Worm (Caenorhabditis elegans) whole organism, dauer: ENCODE measurements around the gene chil-1.

Source experiments
- unc-62 ChIP-seq: sonication (generic microtip); optimal IDR thresholded peaks from 2 replicates; lab custom pipeline; 2017; ENCODE audit warnings: missing biosample characterization, missing genetic modification reagents, missing genetic modification characterization

Gene chil-1

DNA sequence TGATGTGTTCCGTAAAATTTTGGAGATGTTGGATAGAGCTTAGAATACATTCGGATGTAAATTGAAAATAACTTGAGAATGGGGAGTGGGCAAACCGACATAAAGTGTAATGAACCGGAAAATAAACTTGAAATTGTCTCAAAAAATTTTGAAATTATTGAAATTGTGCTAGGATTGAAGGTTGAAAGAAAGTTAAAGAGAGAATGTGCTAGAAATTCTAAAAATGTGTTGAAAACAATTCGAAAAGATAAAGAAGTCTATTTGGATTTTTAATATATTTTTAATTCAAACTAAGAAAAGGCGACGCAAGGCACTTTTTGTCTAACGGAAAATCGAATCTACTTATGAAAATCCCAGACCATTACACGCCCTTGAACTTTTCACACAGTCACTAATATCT, 32.4 kb downstream of the chil-1 start, which contains the start of gene ZK938.3:
ZK938.3 (minus strand) TSS at position 101 of the 400 bp plus-strand sequence.
- no peak for TF ChIP-seq unc-62 (GFP tag; lab: Kevin White, UChicago)

DNA sequence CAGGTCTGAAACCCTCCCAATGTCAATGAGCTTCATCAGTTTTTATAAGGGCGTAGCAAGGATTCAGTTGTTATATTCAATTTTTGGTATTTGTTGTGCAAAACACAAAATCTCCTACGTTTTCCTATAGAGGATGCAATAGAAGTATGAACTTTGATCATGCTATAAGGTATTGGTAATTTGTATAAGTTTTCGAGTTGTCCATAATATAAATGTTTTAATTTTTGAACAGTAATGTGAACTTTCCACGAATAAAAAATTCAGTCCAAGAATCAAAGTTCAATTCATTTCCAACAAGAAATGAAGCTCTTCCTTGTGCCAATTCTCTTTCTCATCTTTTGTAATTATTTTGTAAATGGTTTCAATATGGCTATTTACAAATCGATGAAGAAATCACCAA, 35.2 kb downstream of the chil-1 start, which contains the start of gene ZK938.12:
ZK938.12 (plus strand) TSS at position 301 of the 400 bp plus-strand sequence.
- no peak for TF ChIP-seq unc-62 (GFP tag; lab: Kevin White, UChicago)

DNA sequence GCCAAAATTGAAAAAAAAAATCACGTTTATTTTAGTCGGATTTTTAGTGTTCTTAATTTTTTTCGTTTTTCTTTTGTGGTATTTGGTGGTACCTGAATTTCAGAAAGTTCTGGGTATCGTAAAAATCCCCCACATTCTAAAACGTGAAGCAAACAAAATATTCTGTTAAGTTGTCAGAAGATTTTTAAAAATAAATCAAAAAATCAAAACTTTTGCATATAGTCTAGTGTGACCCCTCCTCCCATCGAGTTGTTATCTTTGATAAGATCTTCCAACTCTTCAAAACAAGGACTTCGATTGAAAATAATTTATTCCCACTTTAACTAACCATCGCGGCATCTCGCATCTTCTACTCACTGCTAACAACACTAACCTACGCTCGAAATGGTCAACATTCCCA, 37.2 kb downstream of the chil-1 start, which contains the start of gene ZK938.1:
ZK938.1 (plus strand) TSS at position 301 of the 400 bp plus-strand sequence.
- no peak for TF ChIP-seq unc-62 (GFP tag; lab: Kevin White, UChicago)

DNA sequence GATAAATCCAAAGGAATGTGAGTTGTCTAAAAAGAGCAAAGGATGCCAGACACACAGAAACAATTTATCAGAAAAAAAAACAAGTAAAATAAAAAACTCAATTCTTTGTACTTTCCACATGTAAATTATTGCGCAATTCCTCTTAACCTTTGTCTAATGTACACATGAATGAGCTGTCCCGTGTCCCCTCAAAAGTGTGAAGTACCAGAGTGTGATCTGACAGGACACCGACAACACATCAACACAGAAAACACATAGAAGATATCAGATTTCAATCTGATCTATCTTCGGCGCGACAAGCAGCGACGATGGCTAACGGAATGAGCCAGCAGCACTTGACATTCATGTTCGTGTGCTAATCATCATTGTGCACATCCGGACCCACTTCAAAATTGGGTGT, 37.8 kb downstream of the chil-1 start:
- no peak for TF ChIP-seq unc-62 (GFP tag; lab: Kevin White, UChicago)

DNA sequence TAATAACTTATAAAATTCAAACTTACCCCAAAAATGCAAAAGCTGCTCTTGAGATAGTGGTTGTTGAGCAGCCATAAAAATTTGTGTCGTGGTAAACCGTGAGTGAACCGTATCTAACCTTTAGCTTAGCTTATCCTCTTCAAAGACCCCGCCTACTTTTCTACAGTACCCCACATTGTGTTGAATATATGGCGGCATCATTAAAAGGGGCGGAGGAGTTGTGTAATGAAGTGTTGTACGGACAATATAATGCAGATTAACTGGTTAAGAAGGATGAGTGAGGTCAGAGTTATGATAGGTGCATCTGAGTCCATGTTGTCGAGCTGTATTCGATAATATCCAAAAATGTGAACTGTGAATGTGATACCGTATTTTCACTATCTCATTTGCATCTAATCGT, 38.4 kb downstream of the chil-1 start, which contains the start of gene eyg-1:
eyg-1 (minus strand) TSS at position 101 of the 400 bp plus-strand sequence.
- no peak for TF ChIP-seq unc-62 (GFP tag; lab: Kevin White, UChicago)

DNA sequence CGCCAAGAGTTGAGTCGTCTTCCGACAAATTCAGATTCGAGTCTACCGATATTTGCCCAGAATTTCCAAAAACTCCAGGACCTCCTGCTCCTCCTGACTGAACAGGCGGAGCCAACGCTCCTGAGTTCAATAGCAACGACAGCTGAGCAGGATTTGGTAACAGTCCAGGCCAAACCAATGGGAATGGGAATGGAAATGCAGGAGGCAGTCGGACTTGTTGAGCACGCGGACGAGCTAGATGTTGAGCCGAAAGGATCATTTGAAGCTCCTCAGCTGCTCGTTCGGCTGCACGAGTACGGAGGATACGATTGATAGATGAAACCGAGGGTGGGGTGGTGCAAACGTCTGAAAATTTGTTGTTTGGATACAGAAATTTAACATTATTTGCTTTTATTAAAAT, 39.3 kb downstream of the chil-1 start:
- TF ChIP-seq unc-62 (GFP tag; lab: Kevin White, UChicago), result no peak
